Worm (Caenorhabditis elegans) whole organism, mixed stage, embryonic: ENCODE results near the gene cfap-36.

Source experiments
- M03D4.4 ChIP-seq: sonication (generic microtip); optimal IDR thresholded peaks from 2 replicates; lab custom pipeline; 2017; ENCODE audit warnings: mild to moderate bottlenecking, missing genetic modification characterization, missing compliant biosample characterization
- bed-3 ChIP-seq: fragments of 200-800 bp; sonication (Bioruptor generic); optimal IDR thresholded peaks from 3 replicates; lab custom pipeline; 2018; ENCODE audit warnings: mild to moderate bottlenecking, missing genetic modification characterization, moderate library complexity, missing compliant biosample characterization
- blmp-1 ChIP-seq: fragments of 150-350 bp; optimal IDR thresholded peaks from 2 replicates; lab custom pipeline; 2014; ENCODE audit warnings: missing biosample characterization, missing genetic modification characterization
- ceh-43 ChIP-seq: fragments of 200-800 bp; sonication (Bioruptor generic); optimal IDR thresholded peaks from 2 replicates; lab custom pipeline; 2018; ENCODE audit warnings: mild to moderate bottlenecking, missing genetic modification characterization, moderate library complexity, missing compliant biosample characterization
- ceh-83 ChIP-seq: fragments of 200-800 bp; sonication (Bioruptor generic); optimal IDR thresholded peaks from 2 replicates; lab custom pipeline; 2018; ENCODE audit warnings: mild to moderate bottlenecking, missing genetic modification characterization, missing compliant biosample characterization
- ces-1 ChIP-seq: fragments of 150-350 bp; optimal IDR thresholded peaks from 2 replicates; lab custom pipeline; 2014; ENCODE audit warnings: missing biosample characterization, missing genetic modification reagents, missing genetic modification characterization
- cnd-1 ChIP-seq: fragments of 200-800 bp; sonication (Bioruptor generic); optimal IDR thresholded peaks from 2 replicates; lab custom pipeline; 2018; ENCODE audit warnings: mild to moderate bottlenecking, missing genetic modification characterization, missing compliant biosample characterization
- drap-1 ChIP-seq: fragments of 200-800 bp; sonication (Bioruptor generic); optimal IDR thresholded peaks from 3 replicates; lab custom pipeline; 2018; ENCODE audit warnings: mild to moderate bottlenecking, missing genetic modification characterization, missing compliant biosample characterization
- elt-1 ChIP-seq: sonication (generic microtip); optimal IDR thresholded peaks from 2 replicates; lab custom pipeline; 2017; ENCODE audit warnings: missing genetic modification characterization, mild to moderate bottlenecking, missing compliant biosample characterization, antibody characterized with exemption, moderate library complexity, borderline replicate concordance; ENCODE audit not compliant: insufficient read depth
- flh-1 ChIP-seq: fragments of 200-800 bp; sonication (Bioruptor generic); optimal IDR thresholded peaks from 2 replicates; lab custom pipeline; 2018; ENCODE audit warnings: mild to moderate bottlenecking, missing genetic modification characterization, moderate library complexity, missing compliant biosample characterization
- ham-2 ChIP-seq: fragments of 200-800 bp; sonication (Bioruptor generic); optimal IDR thresholded peaks from 2 replicates; lab custom pipeline; 2018; ENCODE audit warnings: mild to moderate bottlenecking, missing genetic modification characterization, missing compliant biosample characterization
- hlh-1 ChIP-seq: fragments of 150-350 bp; optimal IDR thresholded peaks from 2 replicates; lab custom pipeline; 2014; ENCODE audit warnings: missing biosample characterization, missing genetic modification reagents, missing genetic modification characterization
- lin-13 ChIP-seq: fragments of 150-350 bp; optimal IDR thresholded peaks from 2 replicates; lab custom pipeline; 2014; ENCODE audit warnings: missing biosample characterization, missing genetic modification characterization
- lin-32 ChIP-seq: fragments of 200-800 bp; sonication (Bioruptor generic); optimal IDR thresholded peaks from 2 replicates; lab custom pipeline; 2018; ENCODE audit warnings: mild to moderate bottlenecking, missing genetic modification characterization, missing compliant biosample characterization
- lsy-2 ChIP-seq: fragments of 150-350 bp; optimal IDR thresholded peaks from 2 replicates; lab custom pipeline; 2014; ENCODE audit warnings: missing biosample characterization, missing genetic modification characterization
- mab-5 ChIP-seq: fragments of 150-350 bp; optimal IDR thresholded peaks from 2 replicates; lab custom pipeline; 2014; ENCODE audit warnings: missing biosample characterization, missing genetic modification characterization
- mep-1 ChIP-seq: fragments of 150-350 bp; optimal IDR thresholded peaks from 2 replicates; lab custom pipeline; 2017; ENCODE audit warnings: missing biosample characterization, missing genetic modification reagents, missing genetic modification characterization, inconsistent platforms
- mls-2 ChIP-seq: sonication (generic microtip); optimal IDR thresholded peaks from 2 replicates; lab custom pipeline; 2016; ENCODE audit warnings: mild to moderate bottlenecking, missing genetic modification characterization, moderate library complexity, missing compliant biosample characterization
- nhr-12 ChIP-seq: fragments of 150-350 bp; optimal IDR thresholded peaks from 2 replicates; lab custom pipeline; 2014; ENCODE audit warnings: missing biosample characterization, missing genetic modification characterization
- nhr-2 ChIP-seq: fragments of 150-350 bp; optimal IDR thresholded peaks from 2 replicates; lab custom pipeline; 2014; ENCODE audit warnings: missing biosample characterization, missing genetic modification characterization
- nhr-28 ChIP-seq: fragments of 150-350 bp; optimal IDR thresholded peaks from 2 replicates; lab custom pipeline; 2014; ENCODE audit warnings: missing biosample characterization, missing genetic modification characterization
- nhr-76 ChIP-seq: sonication (generic microtip); optimal IDR thresholded peaks from 2 replicates; lab custom pipeline; 2017; ENCODE audit warnings: missing biosample characterization, missing genetic modification characterization
- pha-4 ChIP-seq: fragments of 150-350 bp; optimal IDR thresholded peaks from 2 replicates; lab custom pipeline; 2018; ENCODE audit warnings: missing biosample characterization, missing genetic modification reagents, missing genetic modification characterization
- sem-2 ChIP-seq: fragments of 200-800 bp; sonication (Bioruptor generic); optimal IDR thresholded peaks from 2 replicates; lab custom pipeline; 2018; ENCODE audit warnings: mild to moderate bottlenecking, missing genetic modification characterization, missing compliant biosample characterization
- snpc-4 ChIP-seq: fragments of 150-350 bp; optimal IDR thresholded peaks from 2 replicates; lab custom pipeline; 2014; ENCODE audit warnings: missing biosample characterization, missing genetic modification characterization
- tbx-8 ChIP-seq: fragments of 200-800 bp; sonication (Bioruptor generic); optimal IDR thresholded peaks from 2 replicates; lab custom pipeline; 2018; ENCODE audit warnings: mild to moderate bottlenecking, missing genetic modification characterization, moderate library complexity, missing compliant biosample characterization
- unc-120 ChIP-seq: sonication (generic microtip); optimal IDR thresholded peaks from 2 replicates; lab custom pipeline; 2017; ENCODE audit warnings: missing genetic modification characterization, missing compliant biosample characterization; ENCODE audit not compliant: poor library complexity, severe bottlenecking
- unc-39 ChIP-seq: fragments of 150-350 bp; optimal IDR thresholded peaks from 2 replicates; lab custom pipeline; 2014; ENCODE audit warnings: missing biosample characterization, missing genetic modification characterization
- unc-62 ChIP-seq: fragments of 150-350 bp; optimal IDR thresholded peaks from 2 replicates; lab custom pipeline; 2014; ENCODE audit warnings: missing biosample characterization, missing genetic modification reagents, missing genetic modification characterization
- ztf-11 ChIP-seq: fragments of 150-350 bp; optimal IDR thresholded peaks from 2 replicates; lab custom pipeline; 2014; ENCODE audit warnings: missing biosample characterization, missing genetic modification characterization

Gene cfap-36

ce11 chrV:211388-212168, 39.6 kb upstream of the cfap-36 start:
- TF ChIP-seq tbx-8 (GFP tag; lab: Kevin White, UChicago) (no peak), ceh-43 (no peak), lin-13 (tag; lab: Kevin White, UChicago) (no peak), ceh-83 (no peak), elt-1 (tag; lab: Kevin White, UChicago) (no peak), nhr-2 (tag; lab: Kevin White, UChicago) (no peak), sem-2 (GFP tag; lab: Kevin White, UChicago) (no peak), hlh-1 (tag; lab: Kevin White, UChicago) (no peak), cnd-1 (tag; lab: Kevin White, UChicago) (no peak), ces-1 (GFP tag; lab: Kevin White, UChicago) (no peak), pha-4 (tag; lab: Kevin White, UChicago) (no peak), M03D4.4 (no peak), ztf-11 (tag; lab: Kevin White, UChicago) (no peak), bed-3 (GFP tag; lab: Kevin White, UChicago) (no peak), mep-1 (tag; lab: Kevin White, UChicago) (no peak), lsy-2 (tag; lab: Kevin White, UChicago) (no peak), blmp-1 (tag; lab: Kevin White, UChicago) (no peak), mls-2 (no peak), mab-5 (tag; lab: Kevin White, UChicago) (no peak)

ce11 chrV:206814-207213, 34.8 kb upstream of the cfap-36 start:
- TF ChIP-seq elt-1 (tag; lab: Kevin White, UChicago) (no peak), nhr-2 (tag; lab: Kevin White, UChicago) (no peak), ham-2 (GFP tag; lab: Kevin White, UChicago) (no peak), mep-1 (tag; lab: Kevin White, UChicago) (no peak), nhr-28 (no peak), cnd-1 (tag; lab: Kevin White, UChicago) (no peak)
- TF ChIP-seq, all 35 proteins: peak for 0

ce11 chrV:203855-204432, 31.9 kb upstream of the cfap-36 start, which contains the start of gene lec-12:
Gene lec-12 (plus strand): TSS chrV:204382.
- peak; percentile 30 for TF ChIP-seq ces-1 (GFP tag; lab: Kevin White, UChicago)
- no peak for TF ChIP-seq mls-2

- TF ChIP-seq unc-62 (no peak), drap-1 (GFP tag; lab: Kevin White, UChicago) (no peak), flh-1 (GFP tag; lab: Kevin White, UChicago) (no peak)
- TF ChIP-seq, all 35 proteins: peak for 0
Observed at ce11 chrV:201300-201699, 29.3 kb upstream of the cfap-36 start, which contains the start of gene trpp-1. Gene trpp-1 (plus strand): TSS chrV:201600.

- TF ChIP-seq nhr-12 (tag; lab: Kevin White, UChicago) (no peak), pha-4 (tag; lab: Kevin White, UChicago) (no peak), hlh-1 (tag; lab: Kevin White, UChicago) (no peak), snpc-4 (no peak), nhr-76 (tag; lab: Kevin White, UChicago) (no peak), elt-1 (tag; lab: Kevin White, UChicago) (no peak), ztf-11 (tag; lab: Kevin White, UChicago) (no peak), unc-120 (no peak), lin-32 (GFP tag; lab: Kevin White, UChicago) (no peak), unc-62 (no peak), sem-2 (GFP tag; lab: Kevin White, UChicago) (no peak), ham-2 (GFP tag; lab: Kevin White, UChicago) (no peak), unc-39 (tag; lab: Kevin White, UChicago) (no peak), flh-1 (GFP tag; lab: Kevin White, UChicago) (no peak)
Observed at ce11 chrV:194760-195159, 22.8 kb upstream of the cfap-36 start.
